Worm (Caenorhabditis elegans) whole organism, midembryonic: ENCODE measurements around the gene srx-1.

ENCODE experiments used
- cog-1 ChIP-seq: sonication (generic microtip); optimal IDR thresholded peaks from 2 replicates; lab custom pipeline; 2016; ENCODE audit warnings: missing genetic modification characterization, missing compliant biosample characterization
- flt-1 ChIP-seq: fragments of 200-800 bp; sonication (Bioruptor generic); IDR thresholded peaks from 2 replicates; pipeline ENCODE4 v1.3.6; 2022; ENCODE audit warnings: missing genetic modification characterization, missing compliant biosample characterization

- TF ChIP-seq cog-1 (tag; lab: Kevin White, UChicago) (no peak), flt-1 (GFP tag; lab: Robert Waterston, UW) (no peak)
These were observed 26.8 kb downstream of the srx-1 start, which contains the start of gene C25E10.5 for ce11 chrV:9030248-9030647.
